Fruit fly (Drosophila melanogaster) whole organism, embryonic: ENCODE measurements around the gene Rpt4.

Source experiments
- Blimp-1 ChIP-seq: fragments of 200-800 bp; sonication (Bioruptor generic); optimal IDR thresholded peaks from 3 replicates; lab custom pipeline; 2018; ENCODE audit warnings: missing biosample characterization, missing genetic modification characterization, mild to moderate bottlenecking, moderate library complexity, missing genetic modification reagents
- CG10431 ChIP-seq: fragments of 200-800 bp; sonication (Bioruptor generic); optimal IDR thresholded peaks from 3 replicates; lab custom pipeline; 2018; ENCODE audit warnings: missing biosample characterization, mild to moderate bottlenecking, missing genetic modification characterization
- CG11723 ChIP-seq: fragments of 200-800 bp; sonication (Bioruptor generic); optimal IDR thresholded peaks from 2 replicates; lab custom pipeline; 2017; ENCODE audit warnings: missing biosample characterization, mild to moderate bottlenecking, missing genetic modification characterization
- CG12219 ChIP-seq: fragments of 200-800 bp; sonication (Bioruptor generic); optimal IDR thresholded peaks from 3 replicates; lab custom pipeline; 2018; ENCODE audit warnings: missing biosample characterization, mild to moderate bottlenecking, missing genetic modification characterization
- CG12236 ChIP-seq: fragments of 200-800 bp; sonication (Bioruptor generic); optimal IDR thresholded peaks from 2 replicates; lab custom pipeline; 2016; ENCODE audit warnings: missing biosample characterization, missing genetic modification characterization
- CG13424 ChIP-seq: fragments of 200-800 bp; sonication (Bioruptor generic); optimal IDR thresholded peaks from 2 replicates; lab custom pipeline; 2019; ENCODE audit warnings: missing biosample characterization, mild to moderate bottlenecking, missing genetic modification characterization, moderate library complexity
- CG1603 ChIP-seq: fragments of 200-800 bp; sonication (Bioruptor generic); optimal IDR thresholded peaks from 2 replicates; lab custom pipeline; 2019; ENCODE audit warnings: missing biosample characterization, mild to moderate bottlenecking, missing genetic modification characterization, moderate library complexity
- CG18476 ChIP-seq: fragments of 200-800 bp; sonication (Bioruptor generic); optimal IDR thresholded peaks from 2 replicates; lab custom pipeline; 2016; ENCODE audit warnings: missing biosample characterization, mild to moderate bottlenecking, missing genetic modification characterization
- CG2120 ChIP-seq: fragments of 200-800 bp; sonication (Bioruptor generic); optimal IDR thresholded peaks from 3 replicates; lab custom pipeline; 2016; ENCODE audit warnings: missing biosample characterization, missing genetic modification characterization
- CG2678 ChIP-seq: fragments of 200-800 bp; sonication (Bioruptor generic); optimal IDR thresholded peaks from 3 replicates; lab custom pipeline; 2019; ENCODE audit warnings: missing biosample characterization, mild to moderate bottlenecking, missing genetic modification characterization, moderate library complexity
- CG32532 ChIP-seq: fragments of 200-800 bp; sonication (Bioruptor generic); IDR thresholded peaks from 2 replicates; pipeline ENCODE4 v1.3.6; 2022; ENCODE audit warnings: missing biosample characterization, missing genetic modification characterization
- CG33557 ChIP-seq: fragments of 200-800 bp; sonication (Bioruptor generic); optimal IDR thresholded peaks from 2 replicates; lab custom pipeline; 2019; ENCODE audit warnings: missing biosample characterization, mild to moderate bottlenecking, missing genetic modification characterization, moderate library complexity
- CG4424 ChIP-seq: fragments of 200-800 bp; sonication (Bioruptor generic); optimal IDR thresholded peaks from 3 replicates; lab custom pipeline; 2016; ENCODE audit warnings: missing biosample characterization, missing genetic modification characterization
- CG4617 ChIP-seq: fragments of 200-800 bp; sonication (Bioruptor generic); optimal IDR thresholded peaks from 3 replicates; lab custom pipeline; 2016; ENCODE audit warnings: missing biosample characterization, missing genetic modification characterization, borderline replicate concordance
- CG5953 ChIP-seq: fragments of 200-800 bp; sonication (Bioruptor generic); IDR thresholded peaks from 2 replicates; pipeline ENCODE4 v1.3.6; 2022; ENCODE audit warnings: missing biosample characterization, missing genetic modification characterization
- CG6272 ChIP-seq: fragments of 200-800 bp; sonication (Bioruptor generic); IDR thresholded peaks from 2 replicates; pipeline ENCODE4 v1.3.6; 2022; ENCODE audit warnings: missing biosample characterization, missing genetic modification characterization
- CG6765 ChIP-seq: fragments of 200-800 bp; sonication (Bioruptor generic); optimal IDR thresholded peaks from 3 replicates; lab custom pipeline; 2017; ENCODE audit warnings: missing biosample characterization, mild to moderate bottlenecking, missing genetic modification characterization
- CG7556 ChIP-seq: fragments of 200-800 bp; sonication (Bioruptor generic); optimal IDR thresholded peaks from 2 replicates; lab custom pipeline; 2017; ENCODE audit warnings: missing biosample characterization, mild to moderate bottlenecking, missing genetic modification characterization
- CG7839 ChIP-seq: fragments of 200-800 bp; sonication (Bioruptor generic); optimal IDR thresholded peaks from 3 replicates; lab custom pipeline; 2018; ENCODE audit warnings: missing biosample characterization, mild to moderate bottlenecking, missing genetic modification characterization, moderate library complexity
- CG7963 ChIP-seq: fragments of 200-800 bp; sonication (Bioruptor generic); IDR thresholded peaks from 3 replicates; pipeline ENCODE4 v1.3.6; 2022; ENCODE audit warnings: missing biosample characterization, missing genetic modification characterization; ENCODE audit not compliant: partially characterized antibody
- Deaf1 ChIP-seq: fragments of 200-800 bp; optimal IDR thresholded peaks from 3 replicates; lab custom pipeline; 2019; ENCODE audit warnings: missing biosample characterization, mild to moderate bottlenecking, missing genetic modification characterization, moderate library complexity
- Dip2 ChIP-seq: fragments of 200-800 bp; sonication (Bioruptor generic); IDR thresholded peaks from 2 replicates; pipeline ENCODE4 v1.3.6; 2022; ENCODE audit warnings: missing biosample characterization, missing genetic modification characterization
- Elba2 ChIP-seq: fragments of 200-800 bp; sonication (Bioruptor generic); optimal IDR thresholded peaks from 3 replicates; lab custom pipeline; 2016; ENCODE audit warnings: missing biosample characterization, missing genetic modification characterization
- Ets65A ChIP-seq: fragments of 200-800 bp; sonication (Bioruptor generic); peaks from one replicate; lab custom pipeline; 2016; ENCODE audit warnings: missing biosample characterization, missing genetic modification characterization
- Fer3 ChIP-seq: fragments of 200-800 bp; sonication (Bioruptor generic); optimal IDR thresholded peaks from 2 replicates; lab custom pipeline; 2018; ENCODE audit warnings: missing biosample characterization, mild to moderate bottlenecking, missing genetic modification characterization, moderate library complexity
- HLH3B ChIP-seq: fragments of 200-800 bp; sonication (Bioruptor generic); IDR thresholded peaks from 2 replicates; pipeline ENCODE4 v1.3.6; 2022; ENCODE audit warnings: missing biosample characterization, missing genetic modification characterization
- Lim3 ChIP-seq: fragments of 200-800 bp; sonication (Bioruptor generic); IDR thresholded peaks from 2 replicates; pipeline ENCODE4 v1.3.6; 2022; ENCODE audit warnings: missing biosample characterization, missing genetic modification characterization
- MBD-R2 ChIP-seq: fragments of 200-800 bp; sonication (Bioruptor generic); IDR thresholded peaks from 2 replicates; pipeline ENCODE4 v1.3.6; 2022; ENCODE audit warnings: missing biosample characterization, missing genetic modification characterization
- MESR4 ChIP-seq: fragments of 200-800 bp; sonication (Bioruptor generic); optimal IDR thresholded peaks from 2 replicates; lab custom pipeline; 2018; ENCODE audit warnings: missing biosample characterization, mild to moderate bottlenecking, missing genetic modification characterization, moderate library complexity
- Med ChIP-seq: fragments of 200-800 bp; sonication (Bioruptor generic); peaks from one replicate; lab custom pipeline; 2016; ENCODE audit warnings: missing biosample characterization, missing genetic modification characterization, mild to moderate bottlenecking, inconsistent platforms, moderate library complexity
- Mes4 ChIP-seq: fragments of 200-800 bp; sonication (Bioruptor generic); optimal IDR thresholded peaks from 2 replicates; lab custom pipeline; 2016; ENCODE audit warnings: missing biosample characterization, missing genetic modification characterization
- Side ChIP-seq: fragments of 200-800 bp; sonication (Bioruptor generic); optimal IDR thresholded peaks from 2 replicates; lab custom pipeline; 2016; ENCODE audit warnings: missing biosample characterization, missing genetic modification characterization
- Xrp1 ChIP-seq: fragments of 200-800 bp; sonication (Bioruptor generic); IDR thresholded peaks from 2 replicates; pipeline ENCODE4 v1.3.6; 2022; ENCODE audit warnings: missing biosample characterization, missing genetic modification characterization
- amos ChIP-seq: fragments of 200-800 bp; sonication (Bioruptor generic); IDR thresholded peaks from 2 replicates; pipeline ENCODE4 v1.3.6; 2022; ENCODE audit warnings: missing biosample characterization, missing genetic modification characterization; ENCODE audit not compliant: partially characterized antibody
- corto ChIP-seq: fragments of 200-800 bp; sonication (Bioruptor generic); optimal IDR thresholded peaks from 2 replicates; lab custom pipeline; 2016; ENCODE audit warnings: missing biosample characterization, mild to moderate bottlenecking, missing genetic modification characterization, moderate library complexity
- dan ChIP-seq: fragments of 200-800 bp; sonication (Bioruptor generic); IDR thresholded peaks from 2 replicates; pipeline ENCODE4 v1.3.6; 2022; ENCODE audit warnings: missing biosample characterization, missing genetic modification characterization
- dpn ChIP-seq, 2 experiments: fragments of 200-800 bp; sonication (Bioruptor generic); optimal IDR thresholded peaks; 3 replicates each; lab custom pipeline; 2016; ENCODE audit warnings: missing biosample characterization in 2 of 2, missing genetic modification characterization in 2 of 2
- emc ChIP-seq: fragments of 200-800 bp; sonication (Bioruptor generic); optimal IDR thresholded peaks from 2 replicates; lab custom pipeline; 2016; ENCODE audit warnings: missing biosample characterization, missing genetic modification characterization
- hkb ChIP-seq, 2 experiments: fragments of 200-800 bp in 1 of 2; fragments of >200 bp in 1 of 2; sonication (Bioruptor generic) in 1 of 2; IDR thresholded peaks in 1 of 2; optimal IDR thresholded peaks in 1 of 2; 2 replicates each; pipeline versions ENCODE4 v1.3.6 to Lab custom; 2017 to 2022; ENCODE audit warnings: missing biosample characterization in 1 of 2, missing genetic modification characterization in 1 of 2
- klu ChIP-seq: fragments of 200-800 bp; sonication (Bioruptor generic); IDR thresholded peaks from 2 replicates; pipeline ENCODE4 v1.3.6; 2022; ENCODE audit warnings: missing biosample characterization, missing genetic modification characterization
- odd ChIP-seq: fragments of 200-800 bp; sonication (Bioruptor generic); optimal IDR thresholded peaks from 2 replicates; lab custom pipeline; 2017; ENCODE audit warnings: missing biosample characterization, mild to moderate bottlenecking, missing genetic modification characterization
- pan ChIP-seq, 4 experiments: fragments of >200 bp in 3 of 4; fragments of 200-800 bp in 1 of 4; sonication (Bioruptor generic) in 1 of 4; optimal IDR thresholded peaks in 3 of 4; IDR thresholded peaks in 1 of 4; 2 replicates each; pipeline versions ENCODE4 v1.3.6 to Lab custom; 2017 to 2022; ENCODE audit warnings: missing biosample characterization in 2 of 4, missing genetic modification characterization in 2 of 4, mixed read lengths in 1 of 4
- row ChIP-seq: fragments of 200-800 bp; sonication (Bioruptor generic); IDR thresholded peaks from 3 replicates; pipeline ENCODE4 v1.3.6; 2022; ENCODE audit warnings: missing biosample characterization, missing genetic modification characterization
- sc ChIP-seq, 3 experiments: fragments of >200 bp in 2 of 3; fragments of 200-800 bp in 1 of 3; sonication (Bioruptor generic) in 1 of 3; optimal IDR thresholded peaks; 2 replicates in 2 of 3; 3 replicates in 1 of 3; lab custom pipeline; 2017; ENCODE audit warnings: mild to moderate bottlenecking in 1 of 3, missing biosample characterization in 1 of 3, missing genetic modification characterization in 1 of 3, missing genetic modification reagents in 1 of 3
- seq ChIP-seq: fragments of 200-800 bp; sonication (Bioruptor generic); IDR thresholded peaks from 2 replicates; pipeline ENCODE4 v1.3.6; 2022; ENCODE audit warnings: missing biosample characterization, missing genetic modification characterization
- sob ChIP-seq: fragments of 200-800 bp; sonication (Bioruptor generic); IDR thresholded peaks from 2 replicates; pipeline ENCODE4 v1.3.6; 2022; ENCODE audit warnings: missing biosample characterization, missing genetic modification characterization
- sqz ChIP-seq: fragments of 200-800 bp; sonication (Bioruptor generic); optimal IDR thresholded peaks from 3 replicates; lab custom pipeline; 2018; ENCODE audit warnings: missing biosample characterization, mild to moderate bottlenecking, missing genetic modification characterization
- ttk ChIP-seq: fragments of 200-800 bp; sonication (Bioruptor generic); IDR thresholded peaks from 2 replicates; pipeline ENCODE4 v2.1.2; 2022; ENCODE audit warnings: missing biosample characterization, missing genetic modification characterization
- wdn ChIP-seq: fragments of 200-800 bp; sonication (Bioruptor generic); IDR thresholded peaks from 2 replicates; pipeline ENCODE4 v1.3.6; 2022; ENCODE audit warnings: missing biosample characterization, missing genetic modification characterization

The Rpt4 gene

dm6 chrX:6311516-6311915, 20.5 kb upstream of the Rpt4 start (continued):
- TF ChIP-seq hkb (optimal IDR thresholded peaks at IDR 0.05; lab: Kevin White, UChicago) (no peak), hkb (GFP tag; IDR thresholded peaks at IDR 0.05; lab: Robert Waterston, UW) (0 out of 2 replicates have a peak, but pooled peaks have one; percentile 26), CG7839 (peak; percentile 34), odd (GFP tag; lab: Kevin White, UChicago) (no peak), HLH3B (GFP tag; lab: Robert Waterston, UW) (0 out of 2 replicates have a peak, but pooled peaks have one; percentile 24), CG7556 (GFP tag; lab: Kevin White, UChicago) (peak; percentile 18), seq (GFP tag; lab: Robert Waterston, UW) (no peak), klu (GFP tag; lab: Robert Waterston, UW) (no peak), CG2120 (peak; percentile 35), CG2678 (tag; lab: Kevin White, UChicago) (peak; percentile 36), Mes4 (GFP tag; lab: Kevin White, UChicago) (no peak), CG4617 (GFP tag; lab: Kevin White, UChicago) (no peak), CG12219 (no peak), CG4424 (no peak), sob (GFP tag; lab: Robert Waterston, UW) (peak; percentile 41; the same call in 1 of the 2 replicates), row (GFP tag; lab: Robert Waterston, UW) (peak; percentile 54), CG12236 (GFP tag; lab: Kevin White, UChicago) (no peak), Med (peak; percentile 78), CG33557 (GFP tag; lab: Kevin White, UChicago) (no peak), dpn (GFP tag; optimal IDR thresholded peaks at IDR 0.05; lab: Kevin White, UChicago) (no peak)

- TF ChIP-seq CG32532 (GFP tag; lab: Robert Waterston, UW) (peak; percentile 12; the same call in 1 of the 2 replicates), corto (no peak), wdn (0 out of 2 replicates have a peak, but pooled peaks have one; percentile 21), CG10431 (GFP tag; lab: Kevin White, UChicago) (no peak), sc (optimal IDR thresholded peaks at IDR 0.05; lab: Kevin White, UChicago) (no peak), sc (GFP tag; optimal IDR thresholded peaks at IDR 0.05; lab: Kevin White, UChicago) (no peak), Fer3 (tag; lab: Kevin White, UChicago) (peak; percentile 11), Ets65A (GFP tag; lab: Kevin White, UChicago) (peak; percentile 94), dan (GFP tag; lab: Robert Waterston, UW) (no peak), Lim3 (GFP tag; lab: Robert Waterston, UW) (no peak), CG5953 (GFP tag; lab: Robert Waterston, UW) (no peak), CG11723 (GFP tag; lab: Kevin White, UChicago) (no peak), Blimp-1 (peak; percentile 5), CG1603 (tag; lab: Kevin White, UChicago) (peak; percentile 41), ttk (GFP tag; lab: Robert Waterston, UW) (0 out of 2 replicates have a peak, but pooled peaks have one; percentile 12), CG7963 (GFP tag; lab: Robert Waterston, UW) (no peak), Xrp1 (0 out of 2 replicates have a peak, but pooled peaks have one; percentile 21), amos (GFP tag; lab: Robert Waterston, UW) (no peak), Elba2 (GFP tag; lab: Kevin White, UChicago) (no peak), CG6765 (no peak), CG18476 (no peak), Deaf1 (tag; lab: Kevin White, UChicago) (no peak), MESR4 (GFP tag; lab: Kevin White, UChicago) (no peak), Dip2 (GFP tag; lab: Robert Waterston, UW) (no peak), CG6272 (no peak), sqz (GFP tag; lab: Kevin White, UChicago) (no peak), pan (optimal IDR thresholded peaks at IDR 0.05; lab: Kevin White, UChicago) (no peak), pan (GFP tag; optimal IDR thresholded peaks at IDR 0.05 in 1 of 2, IDR thresholded peaks at IDR 0.05 in 1 of 2) (peak in 1 of 2 experiments; percentile 54), CG13424 (tag; lab: Kevin White, UChicago) (no peak), emc (peak; percentile 19), MBD-R2 (no peak), Side (GFP tag; lab: Kevin White, UChicago) (no peak)
Measured at dm6 chrX:6310408-6310807, 19.4 kb upstream of the Rpt4 start.
